Fruit fly (Drosophila melanogaster): ENCODE results near the gene CG7724.

DNA sequence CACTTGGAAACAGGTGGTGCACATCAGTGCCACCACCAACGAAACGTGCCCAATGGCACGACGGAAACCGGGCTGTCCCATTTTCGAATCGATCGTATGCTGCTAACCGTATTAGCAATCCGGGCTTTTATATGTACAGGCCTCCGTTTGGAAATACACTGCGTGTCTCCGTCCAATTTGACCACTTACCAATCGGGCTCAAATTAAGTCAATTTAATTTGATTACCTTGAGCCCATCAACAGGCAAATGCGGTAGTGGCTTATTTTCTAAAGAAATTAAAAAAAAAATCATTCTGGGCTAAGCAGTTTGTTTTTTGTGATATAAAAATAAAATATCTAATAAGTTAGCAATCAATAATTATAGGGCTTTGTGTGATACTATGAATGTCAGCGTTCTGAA lies 31.8 kb upstream of the CG7724 start, which contains the start of gene a10:
- TF ChIP-seq N (GFP tag; optimal IDR thresholded peaks at IDR 0.05): no peak
- TF ChIP-seq tai (GFP tag; optimal IDR thresholded peaks at IDR 0.05): no peak
- TF ChIP-seq foxo (GFP tag; optimal IDR thresholded peaks at IDR 0.05): no peak
- TF ChIP-seq CG32264 (GFP tag; optimal IDR thresholded peaks at IDR 0.05): no peak
- no peak for TF ChIP-seq psq (GFP tag; optimal IDR thresholded peaks at IDR 0.05)
- no peak for TF ChIP-seq pan (optimal IDR thresholded peaks at IDR 0.05)
- no peak for TF ChIP-seq OdsH (GFP tag; optimal IDR thresholded peaks at IDR 0.05)
- no peak for TF ChIP-seq HLH106 (tag; optimal IDR thresholded peaks at IDR 0.05)
- no peak for TF ChIP-seq usp (GFP tag; optimal IDR thresholded peaks at IDR 0.05)
